Worm (Caenorhabditis elegans): Measurements from ENCODE around the gene F38G1.3.

F38G1.3 gene

ce11 chrX:440420-440819 lies 35.9 kb upstream of the F38G1.3 start:
- no peak for TF ChIP-seq unc-3 (GFP tag; conservative IDR thresholded peaks at IDR 0.05)
- TF ChIP-seq unc-3 (tag; optimal IDR thresholded peaks at IDR 0.05), result no peak
- TF ChIP-seq elt-2 (tag; optimal IDR thresholded peaks at IDR 0.05), result peak; percentile 69

- TF ChIP-seq unc-42 (tag; optimal IDR thresholded peaks at IDR 0.05) (no peak), pha-4 (tag; optimal IDR thresholded peaks at IDR 0.05) (no peak)
Measured at ce11 chrX:449820-450219, 26.5 kb upstream of the F38G1.3 start, which contains the start of gene F52D1.2. Gene F52D1.2 (minus strand): TSS chrX:450212.

DNA sequence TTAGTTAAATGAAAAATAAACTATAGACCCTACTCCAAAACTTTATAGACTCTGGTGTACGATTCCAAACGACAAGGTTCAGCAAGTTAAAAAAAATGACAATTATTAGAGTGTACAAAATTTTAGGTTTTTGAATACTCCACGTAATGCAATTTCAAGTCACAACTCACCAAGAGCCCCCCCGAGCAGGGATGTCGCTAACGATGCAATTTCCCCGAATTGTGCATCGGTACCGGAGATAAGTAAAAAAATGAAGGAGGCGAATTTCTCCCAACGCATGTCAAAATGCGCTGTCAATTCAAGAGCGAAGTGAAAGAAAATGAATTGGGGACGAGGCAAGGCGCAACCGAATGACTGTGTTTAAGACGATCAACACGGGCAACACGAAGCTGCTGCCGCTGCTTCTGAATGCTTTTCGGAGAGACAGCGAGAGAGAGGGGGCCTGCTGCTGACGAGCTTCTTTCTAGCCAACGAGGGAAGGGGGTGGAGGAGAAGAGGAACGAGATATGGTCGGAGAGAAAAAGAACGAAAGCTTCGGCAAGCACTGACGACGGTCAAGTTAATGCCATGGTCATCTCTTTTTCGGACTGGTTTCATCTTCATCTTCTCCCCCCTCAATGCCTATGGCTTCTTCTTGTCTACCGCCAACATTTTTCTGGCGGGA lies 19.1 kb upstream of the F38G1.3 start, which contains the start of gene abu-12:
Gene abu-12 (minus strand): TSS at position 472 of the 664 bp plus-strand sequence.
- TF ChIP-seq mec-3 (tag; optimal IDR thresholded peaks at IDR 0.05; ENCODE audit: borderline replicate concordance) (no peak), nhr-11 (tag; optimal IDR thresholded peaks at IDR 0.05) (no peak), ama-1 (optimal IDR thresholded peaks at IDR 0.05) (no peak), madf-2 (tag; optimal IDR thresholded peaks at IDR 0.05) (no peak), C38D4.7 (GFP tag; optimal IDR thresholded peaks at IDR 0.05) (no peak), syd-9 (tag; optimal IDR thresholded peaks at IDR 0.05) (no peak), sox-2 (GFP tag; IDR thresholded peaks at IDR 0.05) (no peak), ref-2 (tag; optimal IDR thresholded peaks at IDR 0.05) (peak; percentile 2), K09A11.1 (tag; optimal IDR thresholded peaks at IDR 0.05; ENCODE audit: insufficient read depth) (no peak), tbx-2 (tag; optimal IDR thresholded peaks at IDR 0.05) (no peak), hlh-6 (tag; optimal IDR thresholded peaks at IDR 0.05) (peak; percentile 46), lim-6 (tag; optimal IDR thresholded peaks at IDR 0.05) (no peak), unc-42 (tag; optimal IDR thresholded peaks at IDR 0.05) (no peak)

DNA sequence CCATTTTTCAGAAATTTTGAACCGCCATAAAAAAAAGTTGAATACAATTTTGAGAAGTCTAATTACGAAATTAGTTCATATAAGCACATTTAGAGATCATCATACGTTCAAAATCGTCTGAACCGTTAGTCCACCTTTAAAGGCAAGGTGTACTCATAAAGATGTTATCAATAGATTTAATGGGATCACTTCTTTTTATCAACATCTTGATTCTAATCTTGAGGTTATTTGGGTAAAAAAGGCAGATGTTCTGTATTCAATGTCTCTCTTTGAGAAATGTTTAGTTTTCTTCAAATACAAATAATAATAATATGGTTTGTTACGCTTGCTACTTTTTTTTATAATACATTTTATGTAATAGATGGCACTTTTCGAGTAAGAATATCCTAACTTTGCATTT lies 17.0 kb upstream of the F38G1.3 start:
- TF ChIP-seq unc-55 (GFP tag; optimal IDR thresholded peaks at IDR 0.05), result no peak
- no peak for TF ChIP-seq dmd-4 (tag; optimal IDR thresholded peaks at IDR 0.05; ENCODE audit: borderline replicate concordance)
- TF ChIP-seq hlh-8 (tag; optimal IDR thresholded peaks at IDR 0.05), result no peak
- no peak for TF ChIP-seq ceh-30 (tag; optimal IDR thresholded peaks at IDR 0.05)
- no peak for TF ChIP-seq pax-1 (tag; optimal IDR thresholded peaks at IDR 0.05)
- no peak for TF ChIP-seq ceh-19 (GFP tag; optimal IDR thresholded peaks at IDR 0.05)
- no peak for TF ChIP-seq pha-2 (tag; optimal IDR thresholded peaks at IDR 0.05)
- no peak for TF ChIP-seq pat-9 (tag; optimal IDR thresholded peaks at IDR 0.05)
- TF ChIP-seq madf-2 (tag; optimal IDR thresholded peaks at IDR 0.05), result no peak
- TF ChIP-seq zip-5 (tag; optimal IDR thresholded peaks at IDR 0.05), result no peak
- TF ChIP-seq npax-4 (tag; optimal IDR thresholded peaks at IDR 0.05), result no peak
- TF ChIP-seq unc-3 (GFP tag; conservative IDR thresholded peaks at IDR 0.05), result no peak
- TF ChIP-seq unc-3 (tag; optimal IDR thresholded peaks at IDR 0.05), result no peak
- no peak for TF ChIP-seq C08G9.2 (tag; optimal IDR thresholded peaks at IDR 0.05)
- TF ChIP-seq hlh-13 (GFP tag; optimal IDR thresholded peaks at IDR 0.05), result no peak
- TF ChIP-seq rnt-1 (tag; optimal IDR thresholded peaks at IDR 0.05), result no peak
- no peak for TF ChIP-seq fkh-10 (GFP tag; optimal IDR thresholded peaks at IDR 0.05)
- TF ChIP-seq F13H6.1 (tag; optimal IDR thresholded peaks at IDR 0.05), result no peak
- TF ChIP-seq sox-4 (tag; optimal IDR thresholded peaks at IDR 0.05), result no peak
- no peak for TF ChIP-seq ceh-48 (tag; optimal IDR thresholded peaks at IDR 0.05)
- no peak for TF ChIP-seq ttx-3 (tag; optimal IDR thresholded peaks at IDR 0.05)

ce11 chrX:460351-460750 lies 16.0 kb upstream of the F38G1.3 start, which contains the start of gene aagr-4:
Gene aagr-4 (plus strand): TSS chrX:460651.
- TF ChIP-seq K02D7.2 (tag; optimal IDR thresholded peaks at IDR 0.05) (no peak), eyg-1 (tag; optimal IDR thresholded peaks at IDR 0.05) (no peak), ceh-19 (GFP tag; optimal IDR thresholded peaks at IDR 0.05) (no peak), sox-4 (tag; optimal IDR thresholded peaks at IDR 0.05) (no peak), unc-86 (tag; optimal IDR thresholded peaks at IDR 0.05) (no peak), ttx-3 (tag; optimal IDR thresholded peaks at IDR 0.05) (no peak), hlh-30 (tag; optimal IDR thresholded peaks at IDR 0.05; ENCODE audit: insufficient read depth) (no peak), ceh-45 (GFP tag; IDR thresholded peaks at IDR 0.05) (no peak), ahr-1 (tag; optimal IDR thresholded peaks at IDR 0.05) (no peak), C38D4.7 (GFP tag; optimal IDR thresholded peaks at IDR 0.05) (no peak), fkh-6 (tag; optimal IDR thresholded peaks at IDR 0.05) (no peak), ceh-22 (tag; optimal IDR thresholded peaks at IDR 0.05) (no peak), ztf-16 (tag; optimal IDR thresholded peaks at IDR 0.05) (no peak)
